Worm (Caenorhabditis elegans) whole organism, L2 larva: ENCODE data around the gene pqn-63.
A peak's percentile ranks its signal among the peaks of the same experiment; 100 is the strongest.

Experiments used
- blmp-1 ChIP-seq: sonication (generic microtip); optimal IDR thresholded peaks from 2 replicates; lab custom pipeline; 2017; ENCODE audit warnings: missing genetic modification characterization, mild to moderate bottlenecking, missing compliant biosample characterization, antibody characterized with exemption, moderate library complexity; ENCODE audit not compliant: insufficient read depth
- ceh-82 ChIP-seq: fragments of 150-350 bp; optimal IDR thresholded peaks from 2 replicates; lab custom pipeline; 2014; ENCODE audit warnings: missing biosample characterization, missing genetic modification characterization
- dmd-4 ChIP-seq: sonication (generic microtip); optimal IDR thresholded peaks from 2 replicates; lab custom pipeline; 2017; ENCODE audit warnings: missing biosample characterization, missing genetic modification characterization
- elt-3 ChIP-seq: sonication (generic microtip); optimal IDR thresholded peaks from 2 replicates; lab custom pipeline; 2017; ENCODE audit warnings: missing biosample characterization, missing genetic modification characterization
- fos-1 ChIP-seq: fragments of 150-350 bp; optimal IDR thresholded peaks from 2 replicates; lab custom pipeline; 2014; ENCODE audit warnings: missing biosample characterization, missing genetic modification characterization
- lin-13 ChIP-seq: fragments of 150-350 bp; optimal IDR thresholded peaks from 2 replicates; lab custom pipeline; 2014; ENCODE audit warnings: missing biosample characterization, missing genetic modification reagents, missing genetic modification characterization
- nhr-10 ChIP-seq: sonication (generic microtip); optimal IDR thresholded peaks from 2 replicates; lab custom pipeline; 2017; ENCODE audit warnings: missing biosample characterization, missing genetic modification characterization
- nhr-21 ChIP-seq: fragments of 150-350 bp; optimal IDR thresholded peaks from 2 replicates; lab custom pipeline; 2014; ENCODE audit warnings: missing biosample characterization, missing genetic modification characterization
- nhr-25 ChIP-seq: fragments of 150-350 bp; sonication (generic microtip); optimal IDR thresholded peaks from 3 replicates; lab custom pipeline; 2014; ENCODE audit warnings: missing biosample characterization, missing genetic modification characterization
- skn-1 ChIP-seq: sonication (generic microtip); optimal IDR thresholded peaks from 2 replicates; lab custom pipeline; 2017; ENCODE audit warnings: missing biosample characterization, missing genetic modification characterization
- unc-39 ChIP-seq: fragments of 150-350 bp; optimal IDR thresholded peaks from 2 replicates; lab custom pipeline; 2014; ENCODE audit warnings: missing biosample characterization, missing genetic modification characterization
- unc-55 ChIP-seq: fragments of 150-350 bp; sonication (generic microtip); optimal IDR thresholded peaks from 3 replicates; lab custom pipeline; 2014; ENCODE audit warnings: missing biosample characterization, missing genetic modification reagents, missing genetic modification characterization

ce11 chrV:9582594-9583322, 33.1 kb upstream of the pqn-63 start, which contains the start of gene rtfo-1:
- no peak for TF ChIP-seq dmd-4 (tag; lab: Kevin White, UChicago)
- TF ChIP-seq skn-1 (tag; lab: Kevin White, UChicago), result no peak
- no peak for TF ChIP-seq nhr-21 (tag; lab: Kevin White, UChicago)
- peak; percentile 40 for TF ChIP-seq lin-13 (GFP tag; lab: Kevin White, UChicago)
- TF ChIP-seq unc-39, result no peak
- peak; percentile 9 for TF ChIP-seq fos-1 (tag; lab: Kevin White, UChicago)
- TF ChIP-seq unc-55 (GFP tag; lab: Kevin White, UChicago), result no peak
- no peak for TF ChIP-seq elt-3 (tag; lab: Kevin White, UChicago)
- no peak for TF ChIP-seq nhr-25 (tag; lab: Kevin White, UChicago)
- no peak for TF ChIP-seq blmp-1
- TF ChIP-seq nhr-10 (tag; lab: Kevin White, UChicago), result no peak
- no peak for TF ChIP-seq ceh-82 (tag; lab: Kevin White, UChicago)
